Fruit fly (Drosophila melanogaster): ENCODE data around the gene rdo.

rdo gene

DNA sequence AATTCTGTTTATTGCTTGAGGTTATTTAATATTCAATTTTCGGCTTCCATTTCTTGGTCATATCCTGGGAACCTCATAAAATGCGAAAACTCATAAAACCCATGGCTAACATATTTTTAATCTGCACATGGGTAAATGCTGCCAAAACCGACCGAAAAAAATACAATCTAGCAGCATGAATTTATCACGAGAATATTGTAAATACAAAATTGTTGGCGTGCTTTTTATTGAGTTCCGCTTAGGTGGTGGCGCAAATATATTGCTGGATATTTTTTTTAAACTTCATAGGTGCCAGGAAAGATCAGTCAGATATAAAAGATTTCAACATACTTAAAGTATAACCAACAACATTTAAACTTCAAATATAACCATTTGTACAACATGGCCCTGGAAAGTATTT lies 22.1 kb upstream of the rdo start, which contains the start of gene Prosbeta5R2:
TSS of gene Prosbeta5R2 (plus strand) at position 301 of the 400 bp plus-strand sequence.
- TF ChIP-seq Hr96 (GFP tag; optimal IDR thresholded peaks at IDR 0.05) (no peak), ovo (GFP tag; optimal IDR thresholded peaks at IDR 0.05) (no peak), CG14711 (tag; optimal IDR thresholded peaks at IDR 0.05) (no peak), bab1 (GFP tag; optimal IDR thresholded peaks at IDR 0.05) (no peak), CG11617 (GFP tag; optimal IDR thresholded peaks at IDR 0.05) (no peak), tj (GFP tag; optimal IDR thresholded peaks at IDR 0.05) (no peak), Mnt (GFP tag; optimal IDR thresholded peaks at IDR 0.05) (no peak), cic (GFP tag; optimal IDR thresholded peaks at IDR 0.05) (no peak), CG12768 (GFP tag; optimal IDR thresholded peaks at IDR 0.05) (no peak), CG1620 (GFP tag; optimal IDR thresholded peaks at IDR 0.05) (no peak)

DNA sequence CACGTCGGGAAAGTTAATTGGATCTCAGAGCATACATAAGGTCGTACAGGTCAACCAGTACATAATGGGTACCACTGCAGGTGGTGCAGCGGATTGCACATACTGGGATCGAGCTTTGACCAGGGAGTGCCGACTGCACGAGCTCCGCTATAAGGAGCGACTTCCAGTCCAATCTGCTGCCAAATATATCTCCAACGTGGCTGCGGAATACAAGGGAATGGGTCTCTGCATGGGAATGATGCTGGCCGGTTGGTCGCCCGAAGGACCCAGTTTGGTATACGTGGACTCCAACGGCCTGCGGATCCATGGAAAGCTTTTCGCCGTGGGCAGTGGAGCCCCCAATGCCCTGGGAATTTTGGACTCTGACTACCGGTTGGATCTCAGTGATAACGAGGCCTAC lies 21.4 kb upstream of the rdo start:
- TF ChIP-seq CG7045 (GFP tag; optimal IDR thresholded peaks at IDR 0.05), result no peak
- no peak for TF ChIP-seq Clk (GFP tag; optimal IDR thresholded peaks at IDR 0.05)
- TF ChIP-seq CG11617 (GFP tag; optimal IDR thresholded peaks at IDR 0.05), result no peak
- TF ChIP-seq Mnt (GFP tag; optimal IDR thresholded peaks at IDR 0.05), result no peak
- no peak for TF ChIP-seq kay (GFP tag; ENCODE audit: borderline replicate concordance)
- TF ChIP-seq CG1620 (GFP tag; optimal IDR thresholded peaks at IDR 0.05), result no peak

DNA sequence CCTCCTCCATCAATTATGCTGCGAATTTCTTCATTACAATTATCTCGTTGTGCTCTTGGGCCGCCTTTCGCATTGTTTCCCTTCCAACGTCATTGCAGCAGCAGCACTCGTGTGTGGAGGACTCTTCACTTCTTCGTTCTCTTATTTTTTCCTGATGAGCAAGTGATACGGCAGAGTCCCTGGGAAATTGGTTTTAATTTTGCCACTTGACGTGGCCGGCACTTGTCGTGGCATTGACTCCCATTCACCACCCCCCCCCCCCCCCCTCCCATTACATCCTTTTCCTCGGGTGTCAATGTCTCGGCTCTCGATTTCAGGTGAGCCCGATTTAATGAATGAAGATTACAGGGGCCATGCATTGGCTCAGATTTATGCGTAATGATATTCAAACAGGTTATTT lies 10.0 kb upstream of the rdo start:
- no peak for TF ChIP-seq CG33017 (tag; optimal IDR thresholded peaks at IDR 0.05)
- TF ChIP-seq CG1620 (GFP tag; optimal IDR thresholded peaks at IDR 0.05), result no peak
- TF ChIP-seq tj (GFP tag; optimal IDR thresholded peaks at IDR 0.05), result no peak
- TF ChIP-seq bab1 (GFP tag; optimal IDR thresholded peaks at IDR 0.05), result no peak
- no peak for TF ChIP-seq Clk (GFP tag; optimal IDR thresholded peaks at IDR 0.05)
- no peak for TF ChIP-seq Mnt (GFP tag; optimal IDR thresholded peaks at IDR 0.05)
- no peak for TF ChIP-seq Hr96 (GFP tag; optimal IDR thresholded peaks at IDR 0.05)

DNA sequence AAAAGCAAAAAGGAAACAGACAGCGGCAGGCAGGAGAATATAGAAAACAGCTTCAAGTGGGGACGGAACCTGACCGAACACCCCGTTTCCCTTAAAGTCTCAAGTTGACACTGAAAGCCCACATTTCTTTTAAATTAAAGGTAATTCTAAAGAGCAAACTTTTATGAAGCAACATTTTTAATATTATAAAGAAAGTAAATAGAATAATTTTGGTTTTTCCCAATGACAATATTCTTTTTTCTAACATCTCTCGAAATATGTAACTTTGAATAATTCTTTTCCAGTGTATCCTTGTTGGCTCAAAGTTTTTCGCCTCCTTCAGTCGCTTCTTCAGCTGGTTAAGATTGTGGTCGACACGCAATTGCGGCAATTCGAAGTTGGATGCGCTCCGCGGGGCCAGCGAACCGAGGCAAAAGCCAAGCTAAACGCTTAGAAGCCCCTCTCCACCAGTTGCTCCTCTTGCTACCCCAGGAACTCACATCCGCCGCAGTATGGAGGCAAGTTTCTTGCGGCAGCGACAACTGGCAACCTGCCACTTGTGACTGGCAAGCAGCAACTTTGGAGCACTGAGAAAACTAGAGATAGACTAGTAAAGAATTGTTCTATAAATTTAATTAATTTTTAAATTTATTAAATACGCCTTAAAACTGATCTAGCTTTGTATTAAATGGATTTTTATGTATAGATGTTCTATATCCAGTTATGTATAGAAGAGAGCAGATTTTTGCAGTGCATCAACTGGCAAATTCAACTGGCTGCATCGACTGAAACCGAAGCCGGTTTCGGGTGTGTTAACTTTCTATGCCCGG lies 8.9 kb upstream of the rdo start:
- TF ChIP-seq bab1 (GFP tag; optimal IDR thresholded peaks at IDR 0.05), result no peak

DNA sequence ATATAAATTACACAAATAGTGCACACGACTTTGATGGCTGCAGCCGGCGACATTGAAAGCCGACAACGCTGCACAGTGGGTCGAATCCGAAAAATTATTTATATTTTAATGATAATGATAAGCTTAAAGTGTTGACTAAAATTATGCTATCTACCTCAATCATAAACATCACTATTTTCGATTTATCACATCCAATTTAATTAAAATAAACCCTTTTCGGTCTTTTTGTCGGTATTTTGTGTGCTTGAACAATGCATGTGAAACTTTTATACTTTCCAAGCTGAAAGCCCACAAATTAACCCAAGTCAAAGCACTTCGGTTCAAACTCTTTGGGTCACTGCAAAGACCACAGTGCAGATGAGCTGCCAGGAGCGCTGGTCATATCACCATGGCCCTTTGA lies 6.7 kb upstream of the rdo start:
- TF ChIP-seq kay (GFP tag; ENCODE audit: borderline replicate concordance) (no peak), cic (GFP tag; optimal IDR thresholded peaks at IDR 0.05) (no peak), CG14711 (tag; optimal IDR thresholded peaks at IDR 0.05) (no peak), bab1 (GFP tag; optimal IDR thresholded peaks at IDR 0.05) (no peak), CG5204 (GFP tag; optimal IDR thresholded peaks at IDR 0.05) (no peak)

DNA sequence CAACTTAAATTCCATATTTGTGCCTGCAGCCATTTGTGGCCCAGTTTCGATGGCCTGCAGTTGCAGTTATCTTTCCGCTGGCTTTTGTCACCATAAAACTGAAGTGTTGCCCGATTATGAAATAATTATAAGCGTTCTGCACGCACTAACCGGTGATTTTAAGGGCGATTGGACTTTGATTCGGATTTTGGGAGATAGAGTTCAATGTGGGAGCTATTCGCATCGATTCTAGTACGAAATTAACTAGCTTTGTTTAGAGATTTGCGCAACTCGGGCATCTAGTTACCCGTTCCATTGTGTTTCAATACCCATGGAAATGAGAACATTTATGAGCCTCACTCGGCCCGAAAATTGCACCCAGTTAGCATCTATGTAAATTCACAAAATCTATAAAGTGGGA lies 5.9 kb upstream of the rdo start, which contains the start of gene CG5693:
TSS of gene CG5693 (plus strand) at position 301 of the 400 bp plus-strand sequence.
- TF ChIP-seq Crg-1 (GFP tag; optimal IDR thresholded peaks at IDR 0.05), result no peak
- no peak for TF ChIP-seq pad (GFP tag; optimal IDR thresholded peaks at IDR 0.05)
- TF ChIP-seq kay (GFP tag; ENCODE audit: borderline replicate concordance), result no peak
- TF ChIP-seq CG7045 (GFP tag; optimal IDR thresholded peaks at IDR 0.05), result no peak
- TF ChIP-seq bab1 (GFP tag; optimal IDR thresholded peaks at IDR 0.05), result no peak
- TF ChIP-seq CG1620 (GFP tag; optimal IDR thresholded peaks at IDR 0.05), result no peak
- no peak for TF ChIP-seq Hr96 (GFP tag; optimal IDR thresholded peaks at IDR 0.05)
- no peak for TF ChIP-seq CG5204 (GFP tag; optimal IDR thresholded peaks at IDR 0.05)
- TF ChIP-seq CG7101 (tag; optimal IDR thresholded peaks at IDR 0.05), result no peak
- no peak for TF ChIP-seq cnc (optimal IDR thresholded peaks at IDR 0.05)
- TF ChIP-seq tj (GFP tag; optimal IDR thresholded peaks at IDR 0.05), result no peak

DNA sequence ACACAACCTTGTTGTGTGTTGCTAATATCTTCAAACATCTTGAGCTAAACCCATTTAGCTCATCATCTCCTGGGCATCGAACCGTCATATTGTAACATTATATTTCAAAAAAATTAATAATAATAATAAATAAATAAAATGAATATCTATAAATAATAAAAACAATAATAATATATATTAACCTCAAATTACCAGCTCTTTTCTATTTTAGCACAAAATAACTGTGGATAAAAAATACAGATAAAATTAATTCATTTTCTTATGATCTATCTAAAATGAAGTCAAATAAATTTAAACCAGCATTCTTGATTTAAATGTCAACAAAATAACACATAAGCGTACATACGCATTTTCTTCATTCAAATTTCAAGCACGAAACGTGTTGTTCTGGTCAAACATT lies 5.1 kb upstream of the rdo start, which contains the start of gene CG42659:
TSS of gene CG42659 (plus strand) at position 301 of the 400 bp plus-strand sequence.
- TF ChIP-seq CG33017 (tag; optimal IDR thresholded peaks at IDR 0.05) (no peak), tj (GFP tag; optimal IDR thresholded peaks at IDR 0.05) (no peak), Crg-1 (GFP tag; optimal IDR thresholded peaks at IDR 0.05) (no peak), cic (GFP tag; optimal IDR thresholded peaks at IDR 0.05) (no peak), cnc (optimal IDR thresholded peaks at IDR 0.05) (no peak), Mnt (GFP tag; optimal IDR thresholded peaks at IDR 0.05) (no peak), CG12768 (GFP tag; optimal IDR thresholded peaks at IDR 0.05) (no peak), kay (GFP tag; ENCODE audit: borderline replicate concordance) (no peak), CG5204 (GFP tag; optimal IDR thresholded peaks at IDR 0.05) (no peak), toe (GFP tag; optimal IDR thresholded peaks at IDR 0.05) (no peak), CG11617 (GFP tag; optimal IDR thresholded peaks at IDR 0.05) (no peak), Hr96 (GFP tag; optimal IDR thresholded peaks at IDR 0.05) (no peak), CG7045 (GFP tag; optimal IDR thresholded peaks at IDR 0.05) (no peak), pad (GFP tag; optimal IDR thresholded peaks at IDR 0.05) (no peak), ovo (GFP tag; optimal IDR thresholded peaks at IDR 0.05) (no peak), Clk (GFP tag; optimal IDR thresholded peaks at IDR 0.05) (no peak), CG7101 (tag; optimal IDR thresholded peaks at IDR 0.05) (no peak), CG14711 (tag; optimal IDR thresholded peaks at IDR 0.05) (no peak), bab1 (GFP tag; optimal IDR thresholded peaks at IDR 0.05) (no peak)
